Fruit fly (Drosophila melanogaster) whole organism, pupa: ENCODE measurements around the gene CG33552.

Experiments used
- CG10348 ChIP-seq: fragments of 200-800 bp; sonication (Bioruptor generic); IDR thresholded peaks from 2 replicates; pipeline ENCODE4 v1.3.6; 2022; ENCODE audit warnings: missing biosample characterization, missing genetic modification characterization
- CG12605 ChIP-seq: fragments of 200-800 bp; sonication (Bioruptor generic); IDR thresholded peaks from 2 replicates; pipeline ENCODE4 v1.3.6; 2022; ENCODE audit warnings: missing biosample characterization, missing genetic modification characterization
- CG13204 ChIP-seq: fragments of 200-800 bp; sonication (Bioruptor generic); optimal IDR thresholded peaks from 2 replicates; lab custom pipeline; 2018; ENCODE audit warnings: missing biosample characterization, mild to moderate bottlenecking, missing genetic modification characterization, moderate library complexity
- CG14655 ChIP-seq: fragments of 200-800 bp; sonication (Bioruptor generic); optimal IDR thresholded peaks from 3 replicates; lab custom pipeline; 2017; ENCODE audit warnings: mild to moderate bottlenecking, missing biosample characterization, missing genetic modification reagents, missing genetic modification characterization
- CG15710 ChIP-seq: fragments of 200-800 bp; sonication (Bioruptor generic); optimal IDR thresholded peaks from 2 replicates; lab custom pipeline; 2018; ENCODE audit warnings: missing biosample characterization, mild to moderate bottlenecking, missing genetic modification characterization, moderate library complexity
- CG17806 ChIP-seq: fragments of 200-800 bp; sonication (Bioruptor generic); optimal IDR thresholded peaks from 2 replicates; lab custom pipeline; 2018; ENCODE audit warnings: missing biosample characterization, mild to moderate bottlenecking, missing genetic modification characterization, moderate library complexity
- CG32121 ChIP-seq: fragments of 200-800 bp; sonication (Bioruptor generic); IDR thresholded peaks from 2 replicates; pipeline ENCODE4 v1.3.6; 2022; ENCODE audit warnings: missing biosample characterization, missing genetic modification characterization
- CG34367 ChIP-seq: fragments of 200-800 bp; sonication (Bioruptor generic); optimal IDR thresholded peaks from 2 replicates; lab custom pipeline; 2018; ENCODE audit warnings: missing biosample characterization, mild to moderate bottlenecking, missing genetic modification characterization
- CG4496 ChIP-seq: fragments of 200-800 bp; sonication (Bioruptor generic); IDR thresholded peaks from 3 replicates; pipeline ENCODE4 v1.3.6; 2022; ENCODE audit warnings: missing biosample characterization, missing genetic modification characterization
- CG8159 ChIP-seq: fragments of 200-800 bp; sonication (Bioruptor generic); optimal IDR thresholded peaks from 3 replicates; lab custom pipeline; 2018; ENCODE audit warnings: missing biosample characterization, mild to moderate bottlenecking, missing genetic modification characterization, moderate library complexity
- CG8301 ChIP-seq: fragments of 200-800 bp; sonication (Bioruptor generic); optimal IDR thresholded peaks from 2 replicates; lab custom pipeline; 2018; ENCODE audit warnings: missing biosample characterization, mild to moderate bottlenecking, missing genetic modification characterization
- CG9948 ChIP-seq: fragments of 200-800 bp; sonication (Bioruptor generic); optimal IDR thresholded peaks from 2 replicates; lab custom pipeline; 2018; ENCODE audit warnings: missing biosample characterization, mild to moderate bottlenecking, missing genetic modification characterization, moderate library complexity
- D1 ChIP-seq: fragments of 200-800 bp; sonication (Bioruptor generic); optimal IDR thresholded peaks from 2 replicates; lab custom pipeline; 2018; ENCODE audit warnings: missing biosample characterization, mild to moderate bottlenecking, missing genetic modification characterization, moderate library complexity
- EcR ChIP-seq: fragments of 200-800 bp; sonication (Bioruptor generic); optimal IDR thresholded peaks from 3 replicates; lab custom pipeline; 2019; ENCODE audit warnings: missing biosample characterization, missing genetic modification characterization, mild to moderate bottlenecking, moderate library complexity, missing genetic modification reagents
- Ets98B ChIP-seq: fragments of 200-800 bp; sonication (Bioruptor generic); IDR thresholded peaks from 2 replicates; pipeline ENCODE4 v1.3.6; 2022; ENCODE audit warnings: missing biosample characterization, missing genetic modification characterization
- Pif1A ChIP-seq: fragments of 200-800 bp; sonication (Bioruptor generic); optimal IDR thresholded peaks from 3 replicates; lab custom pipeline; 2016; ENCODE audit warnings: missing biosample characterization, missing genetic modification characterization
- Pif1B ChIP-seq: fragments of 200-800 bp; sonication (Bioruptor generic); optimal IDR thresholded peaks from 3 replicates; lab custom pipeline; 2016; ENCODE audit warnings: missing biosample characterization, missing genetic modification characterization
- Snoo ChIP-seq: fragments of 200-800 bp; sonication (Bioruptor generic); optimal IDR thresholded peaks from 3 replicates; lab custom pipeline; 2017; ENCODE audit warnings: missing biosample characterization, mild to moderate bottlenecking, missing genetic modification characterization, inconsistent platforms
- fd96Ca ChIP-seq: fragments of 200-800 bp; sonication (Bioruptor generic); IDR thresholded peaks from 3 replicates; pipeline ENCODE4 v1.3.6; 2022; ENCODE audit warnings: missing biosample characterization, missing genetic modification characterization
- gl ChIP-seq: fragments of 200-800 bp; sonication (Bioruptor generic); optimal IDR thresholded peaks from 2 replicates; lab custom pipeline; 2018; ENCODE audit warnings: missing biosample characterization, mild to moderate bottlenecking, missing genetic modification characterization
- rn ChIP-seq: fragments of 200-800 bp; sonication (Bioruptor generic); IDR thresholded peaks from 2 replicates; pipeline ENCODE4 v1.3.6; 2022; ENCODE audit warnings: missing biosample characterization, missing genetic modification characterization

CG33552 gene

DNA sequence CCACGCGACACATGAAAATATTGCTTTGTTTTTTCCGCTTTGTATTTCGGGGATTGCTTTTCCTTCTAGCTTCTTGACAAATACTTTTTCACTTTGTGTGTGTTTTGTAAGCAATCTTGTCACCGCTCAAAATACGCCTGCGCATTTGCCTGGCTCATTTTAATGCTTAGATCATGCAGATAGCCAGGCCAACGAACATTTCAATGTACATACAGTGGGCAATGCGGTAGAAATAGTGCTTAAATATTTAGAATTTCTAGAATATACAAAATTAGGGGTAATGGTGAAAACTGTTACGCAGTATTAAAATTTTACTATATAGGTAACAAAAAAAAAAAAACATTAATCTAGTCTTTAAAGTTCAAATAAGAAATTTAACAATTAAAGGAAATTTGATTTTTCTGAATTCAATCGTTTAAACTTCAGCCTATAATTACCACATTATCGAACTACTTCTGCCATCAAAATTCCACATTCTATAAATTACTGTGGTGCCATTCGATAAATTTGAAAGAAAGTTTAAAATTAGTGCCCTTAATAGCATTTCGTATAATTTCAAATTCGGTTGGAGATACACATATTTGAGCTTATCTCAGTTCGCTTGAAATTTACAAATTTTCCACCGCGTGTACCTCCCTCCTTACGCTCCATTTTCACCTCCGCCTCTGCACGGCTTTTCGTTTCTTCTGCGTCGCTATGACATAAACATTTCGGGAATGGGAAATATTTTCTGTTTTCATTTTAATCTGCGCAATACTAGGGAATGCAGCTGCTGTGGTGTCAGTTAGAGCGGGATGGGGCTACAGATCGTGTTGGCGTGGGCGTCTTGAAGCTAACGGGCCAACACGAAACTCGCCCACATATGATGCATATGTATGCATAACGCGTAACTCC lies 24.8 kb downstream of the CG33552 start:
- TF ChIP-seq CG13204 (GFP tag; lab: Kevin White, UChicago) (no peak), fd96Ca (GFP tag; lab: Robert Waterston, UW) (no peak), CG9948 (no peak)

DNA sequence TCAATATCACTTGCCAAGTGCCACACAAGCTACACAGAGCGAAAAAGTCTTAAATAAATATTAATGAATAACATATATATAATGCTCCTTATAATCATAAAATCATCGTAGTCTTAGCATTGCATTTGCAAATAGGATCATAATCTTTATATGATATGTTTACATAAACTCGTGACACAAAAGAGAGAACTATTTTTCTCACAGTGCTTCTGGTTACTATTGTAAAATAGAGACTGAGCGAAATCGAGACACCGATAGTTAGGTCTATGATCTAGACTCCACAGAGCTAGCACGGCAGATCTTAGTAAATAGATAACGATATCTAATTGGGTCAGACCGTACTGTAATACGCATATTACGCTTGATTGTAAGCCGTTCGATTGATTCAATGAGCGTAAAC lies 27.4 kb downstream of the CG33552 start:
- no peak for TF ChIP-seq CG8301 (tag; lab: Kevin White, UChicago)
- TF ChIP-seq Pif1A (GFP tag; lab: Kevin White, UChicago) = peak; percentile 7
- no peak for TF ChIP-seq CG34367 (tag; lab: Kevin White, UChicago)
- TF ChIP-seq CG12605 (GFP tag; lab: Robert Waterston, UW) = peak; percentile 88
- TF ChIP-seq rn (GFP tag; lab: Robert Waterston, UW) = no peak
- no peak for TF ChIP-seq CG15710 (tag; lab: Kevin White, UChicago)
- TF ChIP-seq Pif1B (GFP tag; lab: Kevin White, UChicago) = peak; percentile 44
- TF ChIP-seq CG13204 (GFP tag; lab: Kevin White, UChicago) = no peak
- TF ChIP-seq CG4496 (GFP tag; lab: Robert Waterston, UW) = no peak

DNA sequence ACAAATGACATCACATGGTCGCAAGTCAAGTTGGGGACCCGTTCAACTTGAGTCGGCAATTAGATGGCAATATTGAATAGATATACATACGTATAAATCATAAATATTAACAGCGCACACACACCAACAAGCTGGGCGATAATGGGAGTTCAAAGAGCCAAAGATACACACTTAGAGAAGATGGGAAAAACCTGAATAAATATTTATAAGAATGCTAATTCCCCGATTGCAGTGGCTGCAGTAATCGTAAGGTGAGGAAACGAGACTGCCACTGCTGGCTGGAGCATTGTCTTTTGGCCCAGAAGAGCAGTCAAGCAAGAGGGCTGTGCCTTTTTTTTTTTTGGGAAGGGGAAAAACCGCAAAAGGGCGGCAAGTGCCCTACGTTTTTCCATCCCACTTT lies 27.9 kb downstream of the CG33552 start:
- TF ChIP-seq Pif1B (GFP tag; lab: Kevin White, UChicago) (no peak), CG8159 (tag; lab: Kevin White, UChicago) (no peak), CG17806 (tag; lab: Kevin White, UChicago) (no peak), CG32121 (GFP tag; lab: Robert Waterston, UW) (no peak), Pif1A (GFP tag; lab: Kevin White, UChicago) (no peak)
- TF ChIP-seq, all 21 proteins: peak for 0

DNA sequence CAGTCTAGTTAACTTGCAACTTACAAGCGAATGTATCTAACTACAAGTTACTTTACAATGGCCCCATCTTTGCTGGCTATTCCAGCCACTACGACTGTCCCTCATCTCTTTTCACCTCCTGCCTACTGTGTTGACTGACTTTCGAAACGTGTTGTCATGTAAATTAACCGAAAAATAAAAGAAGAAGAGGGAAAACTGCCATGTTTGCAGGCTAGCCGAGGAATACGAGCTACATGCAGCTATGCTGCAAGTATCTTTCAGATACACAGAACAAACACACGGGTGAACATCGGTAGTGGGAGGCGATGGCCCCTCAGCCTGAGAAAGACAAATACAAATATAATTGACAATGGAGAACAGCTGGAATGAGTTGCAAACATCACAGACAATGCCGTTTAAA lies 28.4 kb downstream of the CG33552 start:
- no peak for TF ChIP-seq CG17806 (tag; lab: Kevin White, UChicago)
- no peak for TF ChIP-seq CG8301 (tag; lab: Kevin White, UChicago)
- no peak for TF ChIP-seq CG8159 (tag; lab: Kevin White, UChicago)
- TF ChIP-seq rn (GFP tag; lab: Robert Waterston, UW) = no peak
- TF ChIP-seq Snoo (tag; lab: Kevin White, UChicago) = no peak

dm6 chr2L:16711891-16712290 lies 29.6 kb downstream of the CG33552 start:
- TF ChIP-seq Ets98B (GFP tag; lab: Robert Waterston, UW) (no peak), CG12605 (GFP tag; lab: Robert Waterston, UW) (no peak), CG13204 (GFP tag; lab: Kevin White, UChicago) (no peak), CG14655 (GFP tag; lab: Kevin White, UChicago) (no peak), Pif1B (GFP tag; lab: Kevin White, UChicago) (no peak), gl (tag; lab: Kevin White, UChicago) (no peak), rn (GFP tag; lab: Robert Waterston, UW) (no peak), CG8301 (tag; lab: Kevin White, UChicago) (no peak), D1 (tag; lab: Kevin White, UChicago) (no peak), CG17806 (tag; lab: Kevin White, UChicago) (no peak), CG4496 (GFP tag; lab: Robert Waterston, UW) (no peak), CG8159 (tag; lab: Kevin White, UChicago) (no peak), CG32121 (GFP tag; lab: Robert Waterston, UW) (no peak), CG34367 (tag; lab: Kevin White, UChicago) (no peak), EcR (GFP tag; lab: Kevin White, UChicago) (no peak), CG15710 (tag; lab: Kevin White, UChicago) (no peak), CG10348 (GFP tag; lab: Robert Waterston, UW) (no peak)

DNA sequence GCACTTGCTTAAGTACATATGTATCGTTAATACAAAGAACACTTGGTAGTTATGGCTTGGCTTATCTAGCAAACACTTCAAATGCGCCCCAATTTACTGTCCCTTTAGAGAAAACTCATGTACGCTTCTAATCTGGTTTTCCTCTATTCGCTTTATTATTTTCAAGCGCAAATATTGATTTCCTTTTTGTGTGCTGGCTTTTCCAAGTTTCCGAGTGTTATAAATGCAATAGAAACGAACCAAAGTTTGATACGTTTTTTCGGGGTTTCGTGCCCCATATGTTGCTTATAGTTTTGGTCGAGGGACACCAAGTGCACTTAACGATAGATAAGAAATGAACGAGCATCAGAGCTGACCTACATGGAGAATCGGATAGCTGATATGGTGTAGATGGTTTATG lies 31.6 kb downstream of the CG33552 start:
- TF ChIP-seq CG32121 (GFP tag; lab: Robert Waterston, UW) = no peak
- no peak for TF ChIP-seq rn (GFP tag; lab: Robert Waterston, UW)
- TF ChIP-seq Ets98B (GFP tag; lab: Robert Waterston, UW) = no peak
